Fruit fly (Drosophila melanogaster) whole organism, embryonic: ENCODE results near the gene PGAP2.
A peak's percentile ranks its signal among the peaks of the same experiment; 100 is the strongest.

Experiments used
- Atf-2 ChIP-seq: fragments of 200-800 bp; sonication (Bioruptor generic); optimal IDR thresholded peaks from 2 replicates; lab custom pipeline; 2016; ENCODE audit warnings: missing biosample characterization, missing genetic modification characterization
- B-H2 ChIP-seq: fragments of 200-800 bp; sonication (Bioruptor generic); optimal IDR thresholded peaks from 2 replicates; lab custom pipeline; 2018; ENCODE audit warnings: missing biosample characterization, mild to moderate bottlenecking, missing genetic modification characterization
- CG10462 ChIP-seq: fragments of 200-800 bp; sonication (Bioruptor generic); optimal IDR thresholded peaks from 2 replicates; lab custom pipeline; 2016; ENCODE audit warnings: missing biosample characterization, missing genetic modification characterization
- CG10543 ChIP-seq: fragments of 200-800 bp; sonication (Bioruptor generic); optimal IDR thresholded peaks from 3 replicates; lab custom pipeline; 2017; ENCODE audit warnings: missing biosample characterization, mild to moderate bottlenecking, missing genetic modification characterization, moderate library complexity
- CG10654 ChIP-seq: fragments of 200-800 bp; sonication (Bioruptor generic); optimal IDR thresholded peaks from 2 replicates; lab custom pipeline; 2016; ENCODE audit warnings: missing biosample characterization, missing genetic modification characterization
- CG11456 ChIP-seq: fragments of 200-800 bp; sonication (Bioruptor generic); IDR thresholded peaks from 3 replicates; pipeline ENCODE4 v1.3.6; 2022; ENCODE audit warnings: missing biosample characterization, missing genetic modification characterization
- CG12071 ChIP-seq: fragments of 200-800 bp; sonication (Bioruptor generic); optimal IDR thresholded peaks from 3 replicates; lab custom pipeline; 2018; ENCODE audit warnings: missing biosample characterization, mild to moderate bottlenecking, missing genetic modification characterization
- CG12659 ChIP-seq: fragments of 200-800 bp; sonication (Bioruptor generic); optimal IDR thresholded peaks from 3 replicates; lab custom pipeline; 2017; ENCODE audit warnings: mild to moderate bottlenecking, missing biosample characterization, missing genetic modification reagents, missing genetic modification characterization
- CG16813 ChIP-seq: fragments of 200-800 bp; sonication (Bioruptor generic); IDR thresholded peaks from 3 replicates; pipeline ENCODE4 v1.3.6; 2022; ENCODE audit warnings: missing biosample characterization, missing genetic modification characterization; ENCODE audit not compliant: partially characterized antibody
- CG17385 ChIP-seq: fragments of 200-800 bp; sonication (Bioruptor generic); optimal IDR thresholded peaks from 3 replicates; lab custom pipeline; 2018; ENCODE audit warnings: missing biosample characterization, mild to moderate bottlenecking, missing genetic modification characterization
- CG2889 ChIP-seq: fragments of 200-800 bp; sonication (Bioruptor generic); IDR thresholded peaks from 3 replicates; pipeline ENCODE4 v1.3.6; 2022; ENCODE audit warnings: missing biosample characterization, missing genetic modification characterization
- CG31365 ChIP-seq: fragments of 200-800 bp; sonication (Bioruptor generic); optimal IDR thresholded peaks from 2 replicates; lab custom pipeline; 2018; ENCODE audit warnings: missing biosample characterization, mild to moderate bottlenecking, missing genetic modification characterization
- CG33557 ChIP-seq: fragments of 200-800 bp; sonication (Bioruptor generic); optimal IDR thresholded peaks from 2 replicates; lab custom pipeline; 2019; ENCODE audit warnings: missing biosample characterization, mild to moderate bottlenecking, missing genetic modification characterization, moderate library complexity
- CG3847 ChIP-seq: fragments of 200-800 bp; sonication (Bioruptor generic); IDR thresholded peaks from 2 replicates; pipeline ENCODE4 v1.3.6; 2022; ENCODE audit warnings: missing biosample characterization, missing genetic modification characterization
- CG4328 ChIP-seq: fragments of 200-800 bp; sonication (Bioruptor generic); optimal IDR thresholded peaks from 3 replicates; lab custom pipeline; 2017; ENCODE audit warnings: missing biosample characterization, missing genetic modification reagents, missing genetic modification characterization
- CG6175 ChIP-seq: fragments of 200-800 bp; sonication (Bioruptor generic); IDR thresholded peaks from 3 replicates; pipeline ENCODE4 v1.3.6; 2022; ENCODE audit warnings: missing biosample characterization, missing genetic modification characterization
- CG8089 ChIP-seq: fragments of 200-800 bp; sonication (Bioruptor generic); optimal IDR thresholded peaks from 3 replicates; lab custom pipeline; 2016; ENCODE audit warnings: missing biosample characterization, missing genetic modification characterization
- CG9609 ChIP-seq: fragments of 200-800 bp; sonication (Bioruptor generic); optimal IDR thresholded peaks from 3 replicates; lab custom pipeline; 2016; ENCODE audit warnings: missing biosample characterization, missing genetic modification characterization
- CG9797 ChIP-seq: fragments of 200-800 bp; sonication (Bioruptor generic); optimal IDR thresholded peaks from 3 replicates; lab custom pipeline; 2018; ENCODE audit warnings: missing biosample characterization, mild to moderate bottlenecking, missing genetic modification characterization
- Camta ChIP-seq: fragments of 200-800 bp; sonication (Bioruptor generic); optimal IDR thresholded peaks from 2 replicates; lab custom pipeline; 2016; ENCODE audit warnings: missing biosample characterization, missing genetic modification characterization
- Chrac-16 ChIP-seq: fragments of 200-800 bp; sonication (Bioruptor generic); optimal IDR thresholded peaks from 3 replicates; lab custom pipeline; 2016; ENCODE audit warnings: missing biosample characterization, missing genetic modification characterization
- Drgx ChIP-seq: fragments of 200-800 bp; sonication (Bioruptor generic); IDR thresholded peaks from 2 replicates; pipeline ENCODE4 v1.3.6; 2022; ENCODE audit warnings: missing biosample characterization, missing genetic modification characterization
- H2.0 ChIP-seq: fragments of 200-800 bp; sonication (Bioruptor generic); IDR thresholded peaks from 2 replicates; pipeline ENCODE4 v1.3.6; 2022; ENCODE audit warnings: missing biosample characterization, missing genetic modification characterization
- Hr39 ChIP-seq: fragments of >200 bp; optimal IDR thresholded peaks from 2 replicates; lab custom pipeline; 2017
- Optix ChIP-seq: fragments of 200-800 bp; sonication (Bioruptor generic); IDR thresholded peaks from 3 replicates; pipeline ENCODE4 v1.3.6; 2022; ENCODE audit warnings: missing biosample characterization, missing genetic modification characterization
- Ptx1 ChIP-seq: fragments of 200-800 bp; sonication (Bioruptor generic); IDR thresholded peaks from 2 replicates; pipeline ENCODE4 v1.3.6; 2022; ENCODE audit warnings: missing biosample characterization, missing genetic modification characterization
- Side ChIP-seq: fragments of 200-800 bp; sonication (Bioruptor generic); optimal IDR thresholded peaks from 2 replicates; lab custom pipeline; 2016; ENCODE audit warnings: missing biosample characterization, missing genetic modification characterization
- Sry-δ ChIP-seq: fragments of 200-800 bp; sonication (Bioruptor generic); optimal IDR thresholded peaks from 2 replicates; lab custom pipeline; 2016; ENCODE audit warnings: missing biosample characterization, missing genetic modification characterization
- ara ChIP-seq: fragments of 200-800 bp; sonication (Bioruptor generic); IDR thresholded peaks from 2 replicates; pipeline ENCODE4 v1.3.6; 2022; ENCODE audit warnings: missing biosample characterization, missing genetic modification characterization
- bab2 ChIP-seq: fragments of 200-800 bp; sonication (Bioruptor generic); optimal IDR thresholded peaks from 2 replicates; lab custom pipeline; 2016; ENCODE audit warnings: missing biosample characterization, missing genetic modification characterization
- crc ChIP-seq: fragments of 200-800 bp; sonication (Bioruptor generic); optimal IDR thresholded peaks from 2 replicates; lab custom pipeline; 2016; ENCODE audit warnings: missing biosample characterization, missing genetic modification characterization
- dimm ChIP-seq: fragments of 200-800 bp; sonication (Bioruptor generic); IDR thresholded peaks from 2 replicates; pipeline ENCODE4 v1.3.6; 2022; ENCODE audit warnings: missing biosample characterization, missing genetic modification characterization
- fd102C ChIP-seq: fragments of 200-800 bp; sonication (Bioruptor generic); optimal IDR thresholded peaks from 2 replicates; lab custom pipeline; 2018; ENCODE audit warnings: missing biosample characterization, mild to moderate bottlenecking, missing genetic modification characterization, moderate library complexity
- gcm ChIP-seq: fragments of 200-800 bp; sonication (Bioruptor generic); optimal IDR thresholded peaks from 2 replicates; lab custom pipeline; 2019; ENCODE audit warnings: missing biosample characterization, mild to moderate bottlenecking, missing genetic modification characterization, moderate library complexity
- gfzf ChIP-seq: fragments of 200-800 bp; sonication (Bioruptor generic); optimal IDR thresholded peaks from 2 replicates; lab custom pipeline; 2016; ENCODE audit warnings: missing biosample characterization, mild to moderate bottlenecking, missing genetic modification characterization, moderate library complexity
- hb ChIP-seq: fragments of 200-800 bp; sonication (Bioruptor generic); IDR thresholded peaks from 3 replicates; pipeline ENCODE4 v1.3.6; 2022; ENCODE audit warnings: missing biosample characterization, missing genetic modification characterization; ENCODE audit not compliant: partially characterized antibody
- jing ChIP-seq: fragments of 200-800 bp; sonication (Bioruptor generic); optimal IDR thresholded peaks from 2 replicates; lab custom pipeline; 2018; ENCODE audit warnings: missing biosample characterization, mild to moderate bottlenecking, missing genetic modification characterization
- jumu ChIP-seq: fragments of 200-800 bp; sonication (Bioruptor generic); optimal IDR thresholded peaks from 3 replicates; lab custom pipeline; 2016; ENCODE audit warnings: missing biosample characterization, missing genetic modification characterization
- kah ChIP-seq: fragments of 200-800 bp; sonication (Bioruptor generic); optimal IDR thresholded peaks from 2 replicates; lab custom pipeline; 2018; ENCODE audit warnings: missing biosample characterization, mild to moderate bottlenecking, missing genetic modification characterization
- lola ChIP-seq, 3 experiments: fragments of >200 bp in 2 of 3; fragments of 200-800 bp in 1 of 3; sonication (Bioruptor generic) in 1 of 3; optimal IDR thresholded peaks; 2 replicates each; lab custom pipeline; 2017 to 2019; ENCODE audit warnings: missing biosample characterization in 3 of 3, missing genetic modification characterization in 3 of 3, mild to moderate bottlenecking in 1 of 3, moderate library complexity in 1 of 3
- mld ChIP-seq: fragments of 200-800 bp; sonication (Bioruptor generic); IDR thresholded peaks from 3 replicates; pipeline ENCODE4 v1.3.6; 2022; ENCODE audit warnings: missing biosample characterization, missing genetic modification characterization; ENCODE audit not compliant: partially characterized antibody
- nerfin-2 ChIP-seq: fragments of 200-800 bp; sonication (Bioruptor generic); IDR thresholded peaks from 2 replicates; pipeline ENCODE4 v1.3.6; 2022; ENCODE audit warnings: missing biosample characterization, missing genetic modification characterization; ENCODE audit not compliant: partially characterized antibody
- nmo ChIP-seq: fragments of 200-800 bp; sonication (Bioruptor generic); optimal IDR thresholded peaks from 2 replicates; lab custom pipeline; 2018; ENCODE audit warnings: missing biosample characterization, mild to moderate bottlenecking, missing genetic modification characterization, moderate library complexity
- odd ChIP-seq: fragments of 200-800 bp; sonication (Bioruptor generic); optimal IDR thresholded peaks from 2 replicates; lab custom pipeline; 2017; ENCODE audit warnings: missing biosample characterization, mild to moderate bottlenecking, missing genetic modification characterization
- pita ChIP-seq: fragments of 200-800 bp; sonication (Bioruptor generic); optimal IDR thresholded peaks from 2 replicates; lab custom pipeline; 2017; ENCODE audit warnings: missing biosample characterization, mild to moderate bottlenecking, missing genetic modification characterization
- pzg ChIP-seq: fragments of 200-800 bp; sonication (Bioruptor generic); optimal IDR thresholded peaks from 3 replicates; lab custom pipeline; 2018; ENCODE audit warnings: missing biosample characterization, mild to moderate bottlenecking, missing genetic modification characterization, moderate library complexity
- sisA ChIP-seq: fragments of 200-800 bp; sonication (Bioruptor generic); IDR thresholded peaks from 2 replicates; pipeline ENCODE4 v1.3.6; 2022; ENCODE audit warnings: missing biosample characterization, missing genetic modification characterization
- slbo ChIP-seq: fragments of 200-800 bp; sonication (Bioruptor generic); IDR thresholded peaks from 2 replicates; pipeline ENCODE4 v1.3.6; 2022; ENCODE audit warnings: missing biosample characterization, missing genetic modification characterization
- slou ChIP-seq: fragments of 200-800 bp; sonication (Bioruptor generic); optimal IDR thresholded peaks from 3 replicates; lab custom pipeline; 2016; ENCODE audit warnings: missing biosample characterization, missing genetic modification characterization
- sr ChIP-seq: fragments of 200-800 bp; sonication (Bioruptor generic); IDR thresholded peaks from 3 replicates; pipeline ENCODE4 v1.3.6; 2022; ENCODE audit warnings: missing biosample characterization, missing genetic modification characterization
- zf30C ChIP-seq: fragments of 200-800 bp; sonication (Bioruptor generic); optimal IDR thresholded peaks from 3 replicates; lab custom pipeline; 2018; ENCODE audit warnings: missing biosample characterization, mild to moderate bottlenecking, missing genetic modification characterization

PGAP2 gene

dm6 chr2L:825768-826263 lies 6.5 kb upstream of the PGAP2 start, which contains the start of the genes CG3862 and dock (continued):
- TF ChIP-seq Optix (GFP tag; lab: Robert Waterston, UW) (no peak), odd (GFP tag; lab: Kevin White, UChicago) (no peak), mld (peak; percentile 98), CG17385 (GFP tag; lab: Kevin White, UChicago) (peak; percentile 21), lola (GFP tag; optimal IDR thresholded peaks at IDR 0.05; lab: Kevin White, UChicago) (peak in 1 of 3 experiments; percentile 1), Hr39 (no peak), CG9609 (GFP tag; lab: Kevin White, UChicago) (peak; percentile 4), hb (GFP tag; lab: Robert Waterston, UW) (peak; percentile 97), Camta (no peak), pita (GFP tag; lab: Kevin White, UChicago) (no peak), CG8089 (GFP tag; lab: Kevin White, UChicago) (peak; percentile 49), jing (no peak), CG10543 (GFP tag; lab: Kevin White, UChicago) (peak; percentile 66), crc (GFP tag; lab: Kevin White, UChicago) (no peak), nmo (GFP tag; lab: Kevin White, UChicago) (peak; percentile 62), bab2 (peak; percentile 38), kah (peak; percentile 20), Side (peak; percentile 35), CG3847 (GFP tag; lab: Robert Waterston, UW) (peak; percentile 66), jumu (GFP tag; lab: Kevin White, UChicago) (peak; percentile 64), gfzf (GFP tag; lab: Kevin White, UChicago) (peak; percentile 48), sr (GFP tag; lab: Robert Waterston, UW) (no peak), CG31365 (tag; lab: Kevin White, UChicago) (no peak), CG16813 (peak; percentile 94), B-H2 (GFP tag; lab: Kevin White, UChicago) (peak; percentile 50), CG33557 (peak; percentile 34), gcm (GFP tag; lab: Kevin White, UChicago) (peak; percentile 39), Ptx1 (GFP tag; lab: Robert Waterston, UW) (peak; percentile 30; the same call in 1 of the 2 replicates), slbo (GFP tag; lab: Robert Waterston, UW) (peak; percentile 75), Chrac-16 (GFP tag; lab: Kevin White, UChicago) (peak; percentile 11), CG9797 (peak; percentile 58), H2.0 (GFP tag; lab: Robert Waterston, UW) (no peak; the same call in 1 of the 2 replicates), nerfin-2 (GFP tag; lab: Robert Waterston, UW) (peak; percentile 97), CG2889 (GFP tag; lab: Robert Waterston, UW) (no peak), CG10654 (GFP tag; lab: Kevin White, UChicago) (no peak), CG11456 (GFP tag; lab: Robert Waterston, UW) (peak; percentile 77), dimm (GFP tag; lab: Robert Waterston, UW) (no peak), zf30C (GFP tag; lab: Kevin White, UChicago) (no peak), CG4328 (GFP tag; lab: Kevin White, UChicago) (peak; percentile 25), Sry-δ (peak; percentile 89), CG12071 (GFP tag; lab: Kevin White, UChicago) (peak; percentile 26), Drgx (GFP tag; lab: Robert Waterston, UW) (no peak), slou (GFP tag; lab: Kevin White, UChicago) (peak; percentile 6), CG12659 (GFP tag; lab: Kevin White, UChicago) (peak; percentile 88), ara (GFP tag; lab: Robert Waterston, UW) (peak; percentile 37; the same call in 1 of the 2 replicates), pzg (GFP tag; lab: Kevin White, UChicago) (peak; percentile 98), CG6175 (GFP tag; lab: Robert Waterston, UW) (peak; percentile 51; the same call in 1 of the 3 replicates), CG10462 (no peak), sisA (GFP tag; lab: Robert Waterston, UW) (no peak), Atf-2 (peak; percentile 10), fd102C (GFP tag; lab: Kevin White, UChicago) (no peak)
